Fruit fly (Drosophila melanogaster) whole organism, embryonic: Measurements from ENCODE around the gene CG16790.

Experiments
- ATbp ChIP-seq: fragments of 200-800 bp; sonication (Bioruptor generic); optimal IDR thresholded peaks from 2 replicates; lab custom pipeline; 2017; ENCODE audit warnings: missing biosample characterization, mild to moderate bottlenecking, missing genetic modification characterization, missing genetic modification reagents
- Antp ChIP-seq: fragments of 200-800 bp; sonication (Bioruptor generic); optimal IDR thresholded peaks from 3 replicates; lab custom pipeline; 2016; ENCODE audit warnings: missing biosample characterization, missing genetic modification characterization
- Bgb ChIP-seq: fragments of 200-800 bp; sonication (Bioruptor generic); IDR thresholded peaks from 2 replicates; pipeline ENCODE4 v1.3.6; 2022; ENCODE audit warnings: missing biosample characterization, missing genetic modification characterization; ENCODE audit not compliant: partially characterized antibody
- CG10366 ChIP-seq: fragments of 200-800 bp; sonication (Bioruptor generic); IDR thresholded peaks from 2 replicates; pipeline ENCODE4 v1.3.6; 2022; ENCODE audit warnings: missing biosample characterization, missing genetic modification characterization
- CG10431 ChIP-seq: fragments of 200-800 bp; sonication (Bioruptor generic); optimal IDR thresholded peaks from 3 replicates; lab custom pipeline; 2018; ENCODE audit warnings: missing biosample characterization, mild to moderate bottlenecking, missing genetic modification characterization
- CG10654 ChIP-seq: fragments of 200-800 bp; sonication (Bioruptor generic); optimal IDR thresholded peaks from 2 replicates; lab custom pipeline; 2016; ENCODE audit warnings: missing biosample characterization, missing genetic modification characterization
- CG14710 ChIP-seq: fragments of 200-800 bp; sonication (Bioruptor generic); optimal IDR thresholded peaks from 3 replicates; lab custom pipeline; 2019; ENCODE audit warnings: missing biosample characterization, mild to moderate bottlenecking, missing genetic modification characterization, moderate library complexity
- CG15073 ChIP-seq: fragments of 200-800 bp; sonication (Bioruptor generic); optimal IDR thresholded peaks from 2 replicates; lab custom pipeline; 2016; ENCODE audit warnings: missing biosample characterization, missing genetic modification characterization
- CG15514 ChIP-seq: fragments of 200-800 bp; sonication (Bioruptor generic); optimal IDR thresholded peaks from 3 replicates; lab custom pipeline; 2017; ENCODE audit warnings: missing biosample characterization, missing genetic modification characterization, mild to moderate bottlenecking, moderate library complexity, missing genetic modification reagents
- CG1602 ChIP-seq: fragments of 200-800 bp; sonication (Bioruptor generic); optimal IDR thresholded peaks from 3 replicates; lab custom pipeline; 2016; ENCODE audit warnings: missing biosample characterization, missing genetic modification characterization
- CG16863 ChIP-seq: fragments of 200-800 bp; sonication (Bioruptor generic); optimal IDR thresholded peaks from 3 replicates; lab custom pipeline; 2016; ENCODE audit warnings: missing biosample characterization, missing genetic modification characterization
- CG17359 ChIP-seq: fragments of 200-800 bp; sonication (Bioruptor generic); optimal IDR thresholded peaks from 3 replicates; lab custom pipeline; 2018; ENCODE audit warnings: missing biosample characterization, mild to moderate bottlenecking, missing genetic modification characterization, moderate library complexity
- CG18619 ChIP-seq: fragments of 200-800 bp; sonication (Bioruptor generic); optimal IDR thresholded peaks from 3 replicates; lab custom pipeline; 2017; ENCODE audit warnings: missing biosample characterization, mild to moderate bottlenecking, missing genetic modification characterization
- CG2199 ChIP-seq: fragments of 200-800 bp; sonication (Bioruptor generic); IDR thresholded peaks from 3 replicates; pipeline ENCODE4 v1.3.6; 2022; ENCODE audit warnings: missing biosample characterization, missing genetic modification characterization
- CG30020 ChIP-seq: fragments of 200-800 bp; optimal IDR thresholded peaks from 2 replicates; lab custom pipeline; 2019; ENCODE audit warnings: missing biosample characterization, mild to moderate bottlenecking, missing genetic modification characterization, moderate library complexity
- CG31224 ChIP-seq: fragments of 200-800 bp; sonication (Bioruptor generic); IDR thresholded peaks from 2 replicates; pipeline ENCODE4 v1.3.6; 2022; ENCODE audit warnings: missing biosample characterization, missing genetic modification characterization
- CG31388 ChIP-seq: fragments of 200-800 bp; sonication (Bioruptor generic); optimal IDR thresholded peaks from 2 replicates; lab custom pipeline; 2016; ENCODE audit warnings: missing biosample characterization, missing genetic modification characterization
- CG3838 ChIP-seq: fragments of 200-800 bp; sonication (Bioruptor generic); optimal IDR thresholded peaks from 3 replicates; lab custom pipeline; 2016; ENCODE audit warnings: missing biosample characterization, missing genetic modification characterization
- CG4404 ChIP-seq: fragments of 200-800 bp; sonication (Bioruptor generic); IDR thresholded peaks from 2 replicates; pipeline ENCODE4 v1.3.6; 2022; ENCODE audit warnings: missing biosample characterization, missing genetic modification characterization
- CG5245 ChIP-seq: fragments of 200-800 bp; sonication (Bioruptor generic); optimal IDR thresholded peaks from 3 replicates; lab custom pipeline; 2016; ENCODE audit warnings: missing biosample characterization, missing genetic modification characterization
- CG7372 ChIP-seq: fragments of 200-800 bp; sonication (Bioruptor generic); IDR thresholded peaks from 2 replicates; pipeline ENCODE4 v1.3.6; 2022; ENCODE audit warnings: missing biosample characterization, missing genetic modification characterization
- CG8924 ChIP-seq: fragments of 200-800 bp; optimal IDR thresholded peaks from 3 replicates; lab custom pipeline; 2019; ENCODE audit warnings: missing biosample characterization, mild to moderate bottlenecking, missing genetic modification characterization, moderate library complexity
- CoRest ChIP-seq: fragments of 200-800 bp; sonication (Bioruptor generic); optimal IDR thresholded peaks from 3 replicates; lab custom pipeline; 2018; ENCODE audit warnings: missing biosample characterization, mild to moderate bottlenecking, missing genetic modification characterization, moderate library complexity
- Deaf1 ChIP-seq: fragments of 200-800 bp; optimal IDR thresholded peaks from 3 replicates; lab custom pipeline; 2019; ENCODE audit warnings: missing biosample characterization, mild to moderate bottlenecking, missing genetic modification characterization, moderate library complexity
- Dek ChIP-seq: fragments of 200-800 bp; sonication (Bioruptor generic); optimal IDR thresholded peaks from 3 replicates; lab custom pipeline; 2019; ENCODE audit warnings: missing biosample characterization, mild to moderate bottlenecking, missing genetic modification characterization, moderate library complexity
- Dp ChIP-seq: fragments of 200-800 bp; sonication (Bioruptor generic); optimal IDR thresholded peaks from 2 replicates; lab custom pipeline; 2018; ENCODE audit warnings: missing biosample characterization, mild to moderate bottlenecking, missing genetic modification characterization, moderate library complexity
- Elba2 ChIP-seq: fragments of 200-800 bp; sonication (Bioruptor generic); optimal IDR thresholded peaks from 3 replicates; lab custom pipeline; 2016; ENCODE audit warnings: missing biosample characterization, missing genetic modification characterization
- Fer1 ChIP-seq: fragments of 200-800 bp; sonication (Bioruptor generic); optimal IDR thresholded peaks from 2 replicates; lab custom pipeline; 2017; ENCODE audit warnings: missing biosample characterization, mild to moderate bottlenecking, missing genetic modification characterization
- Fer3 ChIP-seq: fragments of 200-800 bp; sonication (Bioruptor generic); optimal IDR thresholded peaks from 2 replicates; lab custom pipeline; 2018; ENCODE audit warnings: missing biosample characterization, mild to moderate bottlenecking, missing genetic modification characterization, moderate library complexity
- HHEX ChIP-seq: fragments of 200-800 bp; sonication (Bioruptor generic); optimal IDR thresholded peaks from 3 replicates; lab custom pipeline; 2017; ENCODE audit warnings: missing biosample characterization, mild to moderate bottlenecking, missing genetic modification characterization, missing genetic modification reagents
- HLHmδ ChIP-seq: fragments of 200-800 bp; sonication (Bioruptor generic); optimal IDR thresholded peaks from 2 replicates; lab custom pipeline; 2018; ENCODE audit warnings: missing biosample characterization, mild to moderate bottlenecking, missing genetic modification characterization, moderate library complexity
- Hey ChIP-seq: fragments of 200-800 bp; sonication (Bioruptor generic); optimal IDR thresholded peaks from 3 replicates; lab custom pipeline; 2018; ENCODE audit warnings: missing biosample characterization, mild to moderate bottlenecking, missing genetic modification characterization
- Nf-YB ChIP-seq: fragments of 200-800 bp; sonication (Bioruptor generic); optimal IDR thresholded peaks from 3 replicates; lab custom pipeline; 2019; ENCODE audit warnings: missing biosample characterization, mild to moderate bottlenecking, missing genetic modification characterization, moderate library complexity
- Poxn ChIP-seq: fragments of 200-800 bp; sonication (Bioruptor generic); IDR thresholded peaks from 2 replicates; pipeline ENCODE4 v1.3.6; 2022; ENCODE audit warnings: missing biosample characterization, missing genetic modification characterization
- Six4 ChIP-seq: fragments of 200-800 bp; sonication (Bioruptor generic); optimal IDR thresholded peaks from 2 replicates; lab custom pipeline; 2016; ENCODE audit warnings: missing biosample characterization, missing genetic modification characterization
- Xbp1 ChIP-seq: fragments of 200-800 bp; sonication (Bioruptor generic); optimal IDR thresholded peaks from 3 replicates; lab custom pipeline; 2016; ENCODE audit warnings: missing biosample characterization, mild to moderate bottlenecking, missing genetic modification characterization
- ab ChIP-seq: fragments of 200-800 bp; sonication (Bioruptor generic); optimal IDR thresholded peaks from 2 replicates; lab custom pipeline; 2016; ENCODE audit warnings: missing biosample characterization, missing genetic modification characterization
- amos ChIP-seq: fragments of 200-800 bp; sonication (Bioruptor generic); IDR thresholded peaks from 2 replicates; pipeline ENCODE4 v1.3.6; 2022; ENCODE audit warnings: missing biosample characterization, missing genetic modification characterization; ENCODE audit not compliant: partially characterized antibody
- ato ChIP-seq: fragments of 200-800 bp; sonication (Bioruptor generic); IDR thresholded peaks from 2 replicates; pipeline ENCODE4 v1.3.6; 2022; ENCODE audit warnings: missing biosample characterization, missing genetic modification characterization; ENCODE audit not compliant: partially characterized antibody
- bab2 ChIP-seq: fragments of 200-800 bp; sonication (Bioruptor generic); optimal IDR thresholded peaks from 2 replicates; lab custom pipeline; 2016; ENCODE audit warnings: missing biosample characterization, missing genetic modification characterization
- ci ChIP-seq: fragments of 200-800 bp; sonication (Bioruptor generic); IDR thresholded peaks from 3 replicates; pipeline ENCODE4 v1.3.6; 2022; ENCODE audit warnings: missing biosample characterization, missing genetic modification characterization
- disco-r ChIP-seq: fragments of 200-800 bp; sonication (Bioruptor generic); optimal IDR thresholded peaks from 2 replicates; lab custom pipeline; 2016; ENCODE audit warnings: missing biosample characterization, missing genetic modification characterization
- fd3F ChIP-seq: fragments of 200-800 bp; sonication (Bioruptor generic); optimal IDR thresholded peaks from 2 replicates; lab custom pipeline; 2018; ENCODE audit warnings: missing biosample characterization, mild to moderate bottlenecking, missing genetic modification characterization, moderate library complexity
- gcm ChIP-seq: fragments of 200-800 bp; sonication (Bioruptor generic); optimal IDR thresholded peaks from 2 replicates; lab custom pipeline; 2019; ENCODE audit warnings: missing biosample characterization, mild to moderate bottlenecking, missing genetic modification characterization, moderate library complexity
- gsb-n ChIP-seq: fragments of 200-800 bp; sonication (Bioruptor generic); optimal IDR thresholded peaks from 3 replicates; lab custom pipeline; 2018; ENCODE audit warnings: missing biosample characterization, mild to moderate bottlenecking, missing genetic modification characterization
- ind ChIP-seq: fragments of 200-800 bp; sonication (Bioruptor generic); optimal IDR thresholded peaks from 3 replicates; lab custom pipeline; 2016; ENCODE audit warnings: missing biosample characterization, missing genetic modification characterization
- org-1 ChIP-seq: fragments of 200-800 bp; sonication (Bioruptor generic); optimal IDR thresholded peaks from 2 replicates; lab custom pipeline; 2017; ENCODE audit warnings: missing biosample characterization, missing genetic modification characterization
- shn ChIP-seq: fragments of 200-800 bp; sonication (Bioruptor generic); optimal IDR thresholded peaks from 3 replicates; lab custom pipeline; 2016; ENCODE audit warnings: missing biosample characterization, missing genetic modification characterization
- trem ChIP-seq: fragments of 200-800 bp; optimal IDR thresholded peaks from 3 replicates; lab custom pipeline; 2019; ENCODE audit warnings: missing biosample characterization, mild to moderate bottlenecking, missing genetic modification characterization, moderate library complexity
- unpg ChIP-seq: fragments of 200-800 bp; sonication (Bioruptor generic); optimal IDR thresholded peaks from 3 replicates; lab custom pipeline; 2018; ENCODE audit warnings: missing biosample characterization, mild to moderate bottlenecking, missing genetic modification characterization, moderate library complexity
- usp ChIP-seq: fragments of >200 bp; optimal IDR thresholded peaks from 2 replicates; lab custom pipeline; 2017; ENCODE audit warnings: missing biosample characterization, missing genetic modification characterization
- zen2 ChIP-seq: fragments of 200-800 bp; sonication (Bioruptor generic); IDR thresholded peaks from 3 replicates; pipeline ENCODE4 v1.3.6; 2022; ENCODE audit warnings: missing biosample characterization, missing genetic modification characterization; ENCODE audit not compliant: partially characterized antibody

CG16790 gene

DNA sequence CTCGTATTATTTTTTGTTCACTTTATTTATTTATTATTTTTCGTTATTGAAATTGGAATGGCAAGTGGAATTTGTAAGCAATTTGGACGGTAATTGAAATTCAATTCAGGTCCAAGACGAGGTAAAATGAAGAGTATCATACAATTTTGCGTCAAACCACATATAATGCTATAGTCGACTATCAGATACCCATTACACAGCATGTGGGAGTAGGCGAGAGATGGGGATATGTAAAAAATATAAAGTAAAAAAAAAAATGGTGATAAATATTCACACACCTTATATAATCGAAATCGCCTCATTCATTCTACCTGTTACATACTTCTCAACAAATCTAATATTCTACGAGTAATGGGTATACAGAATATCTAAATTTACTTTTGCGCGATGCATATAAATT lies 42.2 kb upstream of the CG16790 start:
- TF ChIP-seq ab (GFP tag; lab: Kevin White, UChicago) (no peak), CG15514 (no peak), shn (GFP tag; lab: Kevin White, UChicago) (no peak), CG10654 (GFP tag; lab: Kevin White, UChicago) (no peak), CG1602 (GFP tag; lab: Kevin White, UChicago) (no peak), Dek (tag; lab: Kevin White, UChicago) (no peak), HLHmδ (GFP tag; lab: Kevin White, UChicago) (no peak), CG14710 (no peak), Antp (no peak), CG5245 (GFP tag; lab: Kevin White, UChicago) (no peak), Six4 (GFP tag; lab: Kevin White, UChicago) (no peak), CG30020 (no peak), zen2 (no peak), CG18619 (GFP tag; lab: Kevin White, UChicago) (no peak), trem (tag; lab: Kevin White, UChicago) (no peak), ato (GFP tag; lab: Robert Waterston, UW) (peak; percentile 49; the same call in 1 of the 2 replicates), CG15073 (GFP tag; lab: Kevin White, UChicago) (no peak), Poxn (no peak), CG10431 (GFP tag; lab: Kevin White, UChicago) (no peak), CG2199 (GFP tag; lab: Robert Waterston, UW) (no peak), Elba2 (GFP tag; lab: Kevin White, UChicago) (no peak), CG10366 (GFP tag; lab: Robert Waterston, UW) (no peak), Dp (no peak), Hey (no peak), HHEX (GFP tag; lab: Kevin White, UChicago) (no peak), gcm (GFP tag; lab: Kevin White, UChicago) (no peak), ATbp (GFP tag; lab: Kevin White, UChicago) (no peak), CG31224 (GFP tag; lab: Robert Waterston, UW) (no peak), disco-r (GFP tag; lab: Kevin White, UChicago) (no peak), unpg (no peak), Bgb (peak; percentile 38), CoRest (tag; lab: Kevin White, UChicago) (no peak), Deaf1 (no peak), Fer3 (tag; lab: Kevin White, UChicago) (no peak), CG8924 (tag; lab: Kevin White, UChicago) (no peak), org-1 (no peak), CG17359 (tag; lab: Kevin White, UChicago) (no peak), CG16863 (GFP tag; lab: Kevin White, UChicago) (no peak), usp (no peak), Fer1 (GFP tag; lab: Kevin White, UChicago) (no peak), Nf-YB (GFP tag; lab: Kevin White, UChicago) (no peak), ind (no peak), amos (GFP tag; lab: Robert Waterston, UW) (no peak), CG7372 (no peak), fd3F (no peak), gsb-n (tag; lab: Kevin White, UChicago) (no peak), Xbp1 (GFP tag; lab: Kevin White, UChicago) (peak; percentile 22), bab2 (GFP tag; lab: Kevin White, UChicago) (no peak), CG31388 (GFP tag; lab: Kevin White, UChicago) (no peak), CG4404 (GFP tag; lab: Robert Waterston, UW) (no peak), ci (GFP tag; lab: Robert Waterston, UW) (no peak), CG3838 (no peak)
